Fruit fly (Drosophila melanogaster) whole organism, adult: ENCODE measurements around the gene CG42514.

Experiments
- CG11617 ChIP-seq: fragments of 200-800 bp; sonication (Bioruptor generic); optimal IDR thresholded peaks from 2 replicates; lab custom pipeline; 2017; ENCODE audit warnings: mild to moderate bottlenecking, missing biosample characterization, missing genetic modification reagents, missing genetic modification characterization
- CG12768 ChIP-seq: fragments of 200-800 bp; sonication (Bioruptor generic); optimal IDR thresholded peaks from 2 replicates; lab custom pipeline; 2017; ENCODE audit warnings: missing biosample characterization, missing genetic modification characterization, mild to moderate bottlenecking, moderate library complexity, missing genetic modification reagents
- CG14711 ChIP-seq: fragments of 200-800 bp; sonication (Bioruptor generic); optimal IDR thresholded peaks from 2 replicates; lab custom pipeline; 2018; ENCODE audit warnings: missing biosample characterization, mild to moderate bottlenecking, missing genetic modification characterization, moderate library complexity
- CG1620 ChIP-seq: fragments of 200-800 bp; sonication (Bioruptor generic); optimal IDR thresholded peaks from 2 replicates; lab custom pipeline; 2016; ENCODE audit warnings: missing biosample characterization, missing genetic modification characterization
- CG33017 ChIP-seq: fragments of 200-800 bp; sonication (Bioruptor generic); optimal IDR thresholded peaks from 2 replicates; lab custom pipeline; 2018; ENCODE audit warnings: missing biosample characterization, mild to moderate bottlenecking, missing genetic modification characterization, moderate library complexity
- CG5204 ChIP-seq: fragments of 200-800 bp; sonication (Bioruptor generic); optimal IDR thresholded peaks from 2 replicates; lab custom pipeline; 2016; ENCODE audit warnings: missing biosample characterization, missing genetic modification characterization
- CG7045 ChIP-seq: fragments of 200-800 bp; sonication (Bioruptor generic); optimal IDR thresholded peaks from 2 replicates; lab custom pipeline; 2017; ENCODE audit warnings: missing biosample characterization, mild to moderate bottlenecking, missing genetic modification characterization
- CG7101 ChIP-seq: fragments of 200-800 bp; sonication (Bioruptor generic); optimal IDR thresholded peaks from 2 replicates; lab custom pipeline; 2018; ENCODE audit warnings: missing biosample characterization, mild to moderate bottlenecking, missing genetic modification characterization, moderate library complexity
- Clk ChIP-seq: fragments of 200-800 bp; sonication (Bioruptor generic); optimal IDR thresholded peaks from 2 replicates; lab custom pipeline; 2017; ENCODE audit warnings: missing biosample characterization, missing genetic modification characterization
- Crg-1 ChIP-seq: fragments of 200-800 bp; sonication (Bioruptor generic); optimal IDR thresholded peaks from 2 replicates; lab custom pipeline; 2016; ENCODE audit warnings: missing biosample characterization, missing genetic modification characterization
- Hr96 ChIP-seq: fragments of 200-800 bp; sonication (Bioruptor generic); optimal IDR thresholded peaks from 2 replicates; lab custom pipeline; 2016; ENCODE audit warnings: missing biosample characterization, missing genetic modification characterization
- Mnt ChIP-seq: fragments of 200-800 bp; sonication (Bioruptor generic); optimal IDR thresholded peaks from 2 replicates; lab custom pipeline; 2016; ENCODE audit warnings: missing biosample characterization, mild to moderate bottlenecking, missing genetic modification characterization
- bab1 ChIP-seq: fragments of 200-800 bp; sonication (Bioruptor generic); optimal IDR thresholded peaks from 3 replicates; lab custom pipeline; 2019; ENCODE audit warnings: missing biosample characterization, mild to moderate bottlenecking, missing genetic modification characterization, moderate library complexity
- cic ChIP-seq: fragments of 200-800 bp; sonication (Bioruptor generic); optimal IDR thresholded peaks from 2 replicates; lab custom pipeline; 2017; ENCODE audit warnings: missing biosample characterization, mild to moderate bottlenecking, missing genetic modification characterization, moderate library complexity
- cnc ChIP-seq, 2 experiments: fragments of >200 bp; optimal IDR thresholded peaks; 2 replicates each; lab custom pipeline; 2017
- kay ChIP-seq: fragments of 200-800 bp; sonication (Bioruptor generic); peaks from one replicate; lab custom pipeline; 2016; ENCODE audit warnings: missing biosample characterization, missing genetic modification characterization, borderline replicate concordance
- ovo ChIP-seq: fragments of 200-800 bp; sonication (Bioruptor generic); optimal IDR thresholded peaks from 2 replicates; lab custom pipeline; 2016; ENCODE audit warnings: missing biosample characterization, missing genetic modification characterization
- pad ChIP-seq: fragments of 200-800 bp; sonication (Bioruptor generic); optimal IDR thresholded peaks from 3 replicates; lab custom pipeline; 2017; ENCODE audit warnings: missing biosample characterization, missing genetic modification characterization, mild to moderate bottlenecking, moderate library complexity, missing genetic modification reagents
- tj ChIP-seq: fragments of 200-800 bp; sonication (Bioruptor generic); optimal IDR thresholded peaks from 3 replicates; lab custom pipeline; 2017; ENCODE audit warnings: missing biosample characterization, mild to moderate bottlenecking, missing genetic modification characterization, moderate library complexity
- toe ChIP-seq: fragments of 200-800 bp; sonication (Bioruptor generic); optimal IDR thresholded peaks from 2 replicates; lab custom pipeline; 2016; ENCODE audit warnings: missing biosample characterization, missing genetic modification characterization

The CG42514 gene

dm6 chr3L:16482167-16482566, 13.9 kb downstream of the CG42514 start:
- TF ChIP-seq CG7101 (tag; lab: Kevin White, UChicago) (no peak), cnc (optimal IDR thresholded peaks at IDR 0.05; lab: Kevin White, UChicago) (no peak), CG5204 (peak; percentile 28), Mnt (GFP tag; lab: Kevin White, UChicago) (no peak), CG7045 (GFP tag; lab: Kevin White, UChicago) (peak; percentile 25)

DNA sequence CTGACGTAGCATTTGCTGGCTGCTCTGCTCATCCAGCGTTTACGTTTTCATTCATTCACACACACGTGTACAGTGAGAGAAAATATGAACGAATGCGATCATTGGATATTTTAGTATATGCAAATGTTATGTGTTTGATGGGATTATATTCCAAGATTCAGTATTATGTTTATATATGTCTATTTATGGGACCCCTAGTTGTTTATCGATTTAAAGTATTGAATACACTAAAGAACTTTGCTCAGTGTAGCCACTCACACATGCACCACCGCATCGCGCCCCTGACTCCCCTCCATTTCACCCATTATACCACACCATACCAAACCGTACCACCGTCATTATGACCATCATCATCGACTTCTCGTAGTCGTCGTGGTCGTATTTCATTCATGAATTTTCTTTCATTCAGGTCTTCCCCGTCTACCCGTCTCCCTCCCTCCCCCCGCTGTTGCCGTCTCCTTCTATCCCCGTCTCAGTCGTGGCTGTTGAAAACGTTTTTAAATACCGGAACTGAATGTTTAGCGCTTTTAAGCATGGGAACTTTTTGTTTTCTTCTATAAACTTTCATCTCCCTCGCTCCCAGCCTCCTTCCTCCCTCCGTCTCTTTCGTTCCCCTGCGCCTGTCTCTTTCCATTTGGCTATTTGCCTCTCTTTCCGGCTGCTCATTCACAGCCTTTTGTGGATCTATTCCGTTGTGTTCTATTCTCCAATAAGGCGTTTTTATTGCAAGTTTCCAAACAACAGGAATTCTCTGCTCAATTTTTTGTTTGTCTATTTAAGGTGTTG, 15.4 kb downstream of the CG42514 start:
- no peak for TF ChIP-seq cnc (optimal IDR thresholded peaks at IDR 0.05; lab: Kevin White, UChicago)
- peak; percentile 75 for TF ChIP-seq CG14711
- peak; percentile 51 for TF ChIP-seq pad (GFP tag; lab: Kevin White, UChicago)
- TF ChIP-seq toe (GFP tag; lab: Kevin White, UChicago): no peak
- peak; percentile 18 for TF ChIP-seq CG7045 (GFP tag; lab: Kevin White, UChicago)
- peak; percentile 85 for TF ChIP-seq bab1
- TF ChIP-seq Clk (GFP tag; lab: Kevin White, UChicago): no peak
- no peak for TF ChIP-seq Mnt (GFP tag; lab: Kevin White, UChicago)
- TF ChIP-seq CG1620 (GFP tag; lab: Kevin White, UChicago): peak; percentile 15
- TF ChIP-seq CG33017 (tag; lab: Kevin White, UChicago): peak; percentile 18
- TF ChIP-seq CG5204: peak; percentile 51
- peak; percentile 87 for TF ChIP-seq tj
- TF ChIP-seq Hr96 (GFP tag; lab: Kevin White, UChicago): peak; percentile 50
- TF ChIP-seq cic (GFP tag; lab: Kevin White, UChicago): peak; percentile 74
- peak; percentile 14 for TF ChIP-seq CG11617 (GFP tag; lab: Kevin White, UChicago)
- peak; percentile 1 for TF ChIP-seq ovo (GFP tag; lab: Kevin White, UChicago)
- TF ChIP-seq kay: no peak
- peak; percentile 11 for TF ChIP-seq Crg-1
- TF ChIP-seq CG7101 (tag; lab: Kevin White, UChicago): peak; percentile 78
- no peak for TF ChIP-seq CG12768 (GFP tag; lab: Kevin White, UChicago)

dm6 chr3L:16478608-16479203, 17.3 kb downstream of the CG42514 start:
- TF ChIP-seq toe (GFP tag; lab: Kevin White, UChicago) (no peak), CG5204 (no peak), CG12768 (GFP tag; lab: Kevin White, UChicago) (no peak), CG14711 (no peak), cnc (optimal IDR thresholded peaks at IDR 0.05; lab: Kevin White, UChicago) (no peak), Crg-1 (no peak), ovo (GFP tag; lab: Kevin White, UChicago) (no peak), CG7101 (tag; lab: Kevin White, UChicago) (no peak), tj (no peak), kay (no peak), Mnt (GFP tag; lab: Kevin White, UChicago) (no peak)

dm6 chr3L:16477730-16478129, 18.3 kb downstream of the CG42514 start:
- no peak for TF ChIP-seq bab1
- TF ChIP-seq CG33017 (tag; lab: Kevin White, UChicago): no peak
- TF ChIP-seq CG1620 (GFP tag; lab: Kevin White, UChicago): no peak
- no peak for TF ChIP-seq Hr96 (GFP tag; lab: Kevin White, UChicago)
- TF ChIP-seq CG11617 (GFP tag; lab: Kevin White, UChicago): no peak
- no peak for TF ChIP-seq CG7045 (GFP tag; lab: Kevin White, UChicago)
- no peak for TF ChIP-seq Mnt (GFP tag; lab: Kevin White, UChicago)
- no peak for TF ChIP-seq CG12768 (GFP tag; lab: Kevin White, UChicago)
- TF ChIP-seq Crg-1: no peak
- no peak for TF ChIP-seq CG7101 (tag; lab: Kevin White, UChicago)
- no peak for TF ChIP-seq tj
- TF ChIP-seq CG5204: no peak

dm6 chr3L:16477134-16477702, 18.8 kb downstream of the CG42514 start:
- TF ChIP-seq pad (GFP tag; lab: Kevin White, UChicago): no peak
- TF ChIP-seq Crg-1: no peak
- no peak for TF ChIP-seq kay
- no peak for TF ChIP-seq CG7045 (GFP tag; lab: Kevin White, UChicago)
- no peak for TF ChIP-seq ovo (GFP tag; lab: Kevin White, UChicago)
- no peak for TF ChIP-seq cnc (optimal IDR thresholded peaks at IDR 0.05; lab: Kevin White, UChicago)

- TF ChIP-seq bab1: no peak
- no peak for TF ChIP-seq Hr96 (GFP tag; lab: Kevin White, UChicago)
- no peak for TF ChIP-seq cic (GFP tag; lab: Kevin White, UChicago)
- no peak for TF ChIP-seq CG12768 (GFP tag; lab: Kevin White, UChicago)
- no peak for TF ChIP-seq CG5204
- TF ChIP-seq CG14711: no peak
- TF ChIP-seq CG33017 (tag; lab: Kevin White, UChicago): no peak
- TF ChIP-seq CG7045 (GFP tag; lab: Kevin White, UChicago): no peak
- no peak for TF ChIP-seq kay
- TF ChIP-seq pad (GFP tag; lab: Kevin White, UChicago): no peak
- TF ChIP-seq CG7101 (tag; lab: Kevin White, UChicago): no peak
- no peak for TF ChIP-seq cnc (optimal IDR thresholded peaks at IDR 0.05; lab: Kevin White, UChicago)
- no peak for TF ChIP-seq Crg-1
- TF ChIP-seq CG1620 (GFP tag; lab: Kevin White, UChicago): no peak
- TF ChIP-seq Clk (GFP tag; lab: Kevin White, UChicago): no peak
- TF ChIP-seq toe (GFP tag; lab: Kevin White, UChicago): no peak
- no peak for TF ChIP-seq CG11617 (GFP tag; lab: Kevin White, UChicago)
- no peak for TF ChIP-seq ovo (GFP tag; lab: Kevin White, UChicago)
- TF ChIP-seq Mnt (GFP tag; lab: Kevin White, UChicago): no peak
These were observed 19.3 kb downstream of the CG42514 start for dm6 chr3L:16476709-16477119.
